Worm (Caenorhabditis elegans) whole organism, L1 larva: Measurements from ENCODE around the gene sul-1.

Experiments
- C04F5.9 ChIP-seq: sonication (generic microtip); optimal IDR thresholded peaks from 2 replicates; lab custom pipeline; 2016; ENCODE audit warnings: missing genetic modification characterization, missing compliant biosample characterization
- blmp-1 ChIP-seq: fragments of 150-350 bp; optimal IDR thresholded peaks from 2 replicates; lab custom pipeline; 2014; ENCODE audit warnings: missing biosample characterization, missing genetic modification characterization
- ceh-8 ChIP-seq: fragments of 200-800 bp; sonication (Bioruptor generic); optimal IDR thresholded peaks from 2 replicates; lab custom pipeline; 2018; ENCODE audit warnings: mild to moderate bottlenecking, missing genetic modification characterization, moderate library complexity, missing compliant biosample characterization
- ceh-82 ChIP-seq, 3 experiments: fragments of 150-350 bp in 1 of 3; sonication (generic microtip) in 2 of 3; optimal IDR thresholded peaks; 2 replicates each; lab custom pipeline; 2014 to 2017; ENCODE audit warnings: missing biosample characterization in 3 of 3, missing genetic modification characterization in 3 of 3
- ces-1 ChIP-seq: fragments of 150-350 bp; optimal IDR thresholded peaks from 2 replicates; lab custom pipeline; 2014; ENCODE audit warnings: missing biosample characterization, missing genetic modification reagents, missing genetic modification characterization
- dpl-1 ChIP-seq, 3 experiments: fragments of 150-350 bp in 2 of 3; sonication (generic microtip) in 1 of 3; optimal IDR thresholded peaks; 2 replicates each; lab custom pipeline; 2014 to 2017; ENCODE audit warnings: missing biosample characterization in 3 of 3, missing genetic modification characterization in 3 of 3, missing genetic modification reagents in 3 of 3
- dsc-1 ChIP-seq: sonication (generic microtip); optimal IDR thresholded peaks from 2 replicates; lab custom pipeline; 2016; ENCODE audit warnings: mild to moderate bottlenecking, missing genetic modification characterization, missing compliant biosample characterization
- efl-1 ChIP-seq, 4 experiments: fragments of 150-350 bp; optimal IDR thresholded peaks in 3 of 4; peaks in 1 of 4; 1 replicate in 1 of 4; 2 replicates in 3 of 4; lab custom pipeline; 2014; ENCODE audit warnings: missing biosample characterization in 2 of 4, missing genetic modification characterization in 2 of 4, missing genetic modification reagents in 2 of 4
- egl-13 ChIP-seq: sonication (generic microtip); optimal IDR thresholded peaks from 2 replicates; lab custom pipeline; 2016; ENCODE audit warnings: missing genotype, missing genetic modification reagents, missing genetic modification characterization, missing compliant biosample characterization
- egl-27 ChIP-seq, 2 experiments: fragments of 150-350 bp in 1 of 2; sonication (generic microtip); optimal IDR thresholded peaks; 3 replicates each; lab custom pipeline; 2017 to 2018; ENCODE audit warnings: missing biosample characterization in 2 of 2, missing genetic modification characterization in 2 of 2, missing genetic modification reagents in 2 of 2
- ets-5 ChIP-seq: fragments of 200-800 bp; sonication (Bioruptor generic); IDR thresholded peaks from 2 replicates; pipeline ENCODE4 v1.3.6; 2022; ENCODE audit warnings: missing genetic modification characterization, missing compliant biosample characterization
- fkh-10 ChIP-seq: sonication (generic microtip); optimal IDR thresholded peaks from 2 replicates; lab custom pipeline; 2017; ENCODE audit warnings: missing biosample characterization, missing genetic modification reagents, missing genetic modification characterization
- grh-1 ChIP-seq: fragments of 200-800 bp; sonication (Bioruptor generic); IDR thresholded peaks from 2 replicates; pipeline ENCODE4 v1.3.6; 2022; ENCODE audit warnings: missing genetic modification reagents, missing genetic modification characterization, missing compliant biosample characterization
- hpl-2 ChIP-seq: fragments of 150-350 bp; optimal IDR thresholded peaks from 2 replicates; lab custom pipeline; 2014; ENCODE audit warnings: missing biosample characterization, missing genetic modification reagents, missing genetic modification characterization
- lin-15B ChIP-seq: fragments of 150-350 bp; sonication (generic microtip); optimal IDR thresholded peaks from 3 replicates; lab custom pipeline; 2014; ENCODE audit warnings: missing biosample characterization, missing genetic modification characterization
- lin-39 ChIP-seq: fragments of 150-350 bp; optimal IDR thresholded peaks from 2 replicates; lab custom pipeline; 2014; ENCODE audit warnings: missing biosample characterization, missing genetic modification reagents, missing genetic modification characterization
- mab-9 ChIP-seq: fragments of 200-800 bp; sonication (Bioruptor generic); IDR thresholded peaks from 2 replicates; pipeline ENCODE4 v1.3.6; 2022; ENCODE audit warnings: missing genetic modification reagents, missing genetic modification characterization, missing compliant biosample characterization
- mdl-1 ChIP-seq, 2 experiments: fragments of 150-350 bp; optimal IDR thresholded peaks; 2 replicates each; lab custom pipeline; 2014 to 2017; ENCODE audit warnings: missing biosample characterization in 2 of 2, missing genetic modification characterization in 2 of 2, inconsistent platforms in 1 of 2
- mef-2 ChIP-seq: fragments of 150-350 bp; optimal IDR thresholded peaks from 2 replicates; lab custom pipeline; 2014; ENCODE audit warnings: missing biosample characterization, missing genetic modification characterization
- nhr-20 ChIP-seq: sonication (generic microtip); optimal IDR thresholded peaks from 2 replicates; lab custom pipeline; 2016; ENCODE audit warnings: mild to moderate bottlenecking, missing genetic modification characterization, missing compliant biosample characterization
- nhr-47 ChIP-seq: sonication (generic microtip); optimal IDR thresholded peaks from 2 replicates; lab custom pipeline; 2016; ENCODE audit warnings: mild to moderate bottlenecking, missing genetic modification characterization, moderate library complexity, missing compliant biosample characterization
- nhr-71 ChIP-seq: sonication (generic microtip); optimal IDR thresholded peaks from 2 replicates; lab custom pipeline; 2016; ENCODE audit warnings: mild to moderate bottlenecking, missing genetic modification characterization, moderate library complexity, missing compliant biosample characterization
- nhr-76 ChIP-seq: sonication (generic microtip); optimal IDR thresholded peaks from 2 replicates; lab custom pipeline; 2017; ENCODE audit warnings: missing biosample characterization, missing genetic modification characterization
- nhr-77 ChIP-seq: fragments of 150-350 bp; optimal IDR thresholded peaks from 2 replicates; lab custom pipeline; 2014; ENCODE audit warnings: missing biosample characterization, missing genetic modification characterization
- nhr-84 ChIP-seq: sonication (generic microtip); optimal IDR thresholded peaks from 2 replicates; lab custom pipeline; 2017; ENCODE audit warnings: missing biosample characterization, missing genetic modification characterization
- rnt-1 ChIP-seq: sonication (generic microtip); optimal IDR thresholded peaks from 2 replicates; lab custom pipeline; 2016; ENCODE audit warnings: mild to moderate bottlenecking, missing genetic modification characterization, moderate library complexity, missing compliant biosample characterization
- snpc-4 ChIP-seq: fragments of 150-350 bp; optimal IDR thresholded peaks from 2 replicates; lab custom pipeline; 2014; ENCODE audit warnings: missing biosample characterization, missing genetic modification characterization
- sox-4 ChIP-seq: sonication (generic microtip); optimal IDR thresholded peaks from 2 replicates; lab custom pipeline; 2016; ENCODE audit warnings: missing genetic modification characterization, missing compliant biosample characterization
- sptf-1 ChIP-seq: fragments of 150-350 bp; optimal IDR thresholded peaks from 2 replicates; lab custom pipeline; 2014; ENCODE audit warnings: missing biosample characterization, missing genetic modification characterization
- vab-15 ChIP-seq: sonication (generic microtip); optimal IDR thresholded peaks from 2 replicates; lab custom pipeline; 2017; ENCODE audit warnings: missing genotype, mild to moderate bottlenecking, missing genetic modification characterization, missing compliant biosample characterization
- ztf-11 ChIP-seq, 2 experiments: sonication (generic microtip); optimal IDR thresholded peaks; 2 replicates each; lab custom pipeline; 2016 to 2017; ENCODE audit warnings: missing genetic modification characterization in 2 of 2, missing biosample characterization in 1 of 2, missing compliant biosample characterization in 1 of 2

The sul-1 gene

ce11 chrX:3270806-3271205 lies at the start of gene sul-1:
Gene sul-1, minus strand, starts transcription at chrX:3270906.
- TF ChIP-seq hpl-2 (GFP tag; lab: Kevin White, UChicago): no peak
- peak; percentile 17 for TF ChIP-seq rnt-1 (tag; lab: Kevin White, UChicago)

ce11 chrX:3316830-3317229 lies 46.1 kb upstream of the sul-1 start:
- TF ChIP-seq grh-1 (GFP tag; lab: Robert Waterston, UW) (no peak), C04F5.9 (tag; lab: Kevin White, UChicago) (no peak), dpl-1 (GFP tag; optimal IDR thresholded peaks at IDR 0.05; lab: Kevin White, UChicago) (no peak), lin-39 (tag; lab: Kevin White, UChicago) (no peak), efl-1 (optimal IDR thresholded peaks at IDR 0.05; lab: Kevin White, UChicago) (no peak), efl-1 (GFP tag; optimal IDR thresholded peaks at IDR 0.05 in 1 of 2; lab: Kevin White, UChicago) (peak in 1 of 2 experiments; percentile 49), nhr-76 (no peak), egl-13 (tag; lab: Kevin White, UChicago) (no peak), sox-4 (tag; lab: Kevin White, UChicago) (no peak)

- TF ChIP-seq efl-1 (optimal IDR thresholded peaks at IDR 0.05; lab: Kevin White, UChicago) (no peak), efl-1 (GFP tag; optimal IDR thresholded peaks at IDR 0.05 in 1 of 2; lab: Kevin White, UChicago) (peak in 1 of 2 experiments; percentile 7), vab-15 (tag; lab: Kevin White, UChicago) (no peak), C04F5.9 (tag; lab: Kevin White, UChicago) (no peak)
These were observed 45.4 kb upstream of the sul-1 start for ce11 chrX:3315891-3316657.

- TF ChIP-seq ets-5 (no peak), egl-27 (tag; optimal IDR thresholded peaks at IDR 0.05; lab: Kevin White, UChicago) (no peak), lin-15B (tag; lab: Kevin White, UChicago) (no peak), ceh-82 (tag; optimal IDR thresholded peaks at IDR 0.05; lab: Kevin White, UChicago) (no peak), nhr-71 (tag; lab: Kevin White, UChicago) (no peak), sptf-1 (tag; lab: Kevin White, UChicago) (no peak), fkh-10 (GFP tag; lab: Kevin White, UChicago) (no peak), ces-1 (GFP tag; lab: Kevin White, UChicago) (no peak), ztf-11 (tag; optimal IDR thresholded peaks at IDR 0.05; lab: Kevin White, UChicago) (no peak), nhr-84 (tag; lab: Kevin White, UChicago) (no peak), dsc-1 (tag; lab: Kevin White, UChicago) (no peak), mab-9 (GFP tag; lab: Robert Waterston, UW) (no peak), blmp-1 (no peak), ceh-8 (GFP tag; lab: Kevin White, UChicago) (no peak), nhr-77 (tag; lab: Kevin White, UChicago) (no peak), mdl-1 (tag; optimal IDR thresholded peaks at IDR 0.05; lab: Kevin White, UChicago) (no peak), grh-1 (GFP tag; lab: Robert Waterston, UW) (no peak), nhr-47 (tag; lab: Kevin White, UChicago) (no peak), mef-2 (tag; lab: Kevin White, UChicago) (no peak), snpc-4 (tag; lab: Kevin White, UChicago) (no peak)
These were observed 44.3 kb upstream of the sul-1 start, which contains the start of gene ddr-2 for ce11 chrX:3315014-3315413. Gene ddr-2, plus strand, starts transcription at chrX:3315314.

ce11 chrX:3313939-3314338 lies 43.2 kb upstream of the sul-1 start:
- no peak for TF ChIP-seq nhr-20
- no peak for TF ChIP-seq efl-1 (optimal IDR thresholded peaks at IDR 0.05; lab: Kevin White, UChicago)
- TF ChIP-seq efl-1 (GFP tag; optimal IDR thresholded peaks at IDR 0.05 in 1 of 2; lab: Kevin White, UChicago): peak in 1 of 2 experiments; percentile 51
